Fruit fly (Drosophila melanogaster): Measurements from ENCODE around the gene Nedd4.
A peak's percentile ranks its signal among the peaks of the same experiment; 100 is the strongest.

Gene Nedd4

DNA sequence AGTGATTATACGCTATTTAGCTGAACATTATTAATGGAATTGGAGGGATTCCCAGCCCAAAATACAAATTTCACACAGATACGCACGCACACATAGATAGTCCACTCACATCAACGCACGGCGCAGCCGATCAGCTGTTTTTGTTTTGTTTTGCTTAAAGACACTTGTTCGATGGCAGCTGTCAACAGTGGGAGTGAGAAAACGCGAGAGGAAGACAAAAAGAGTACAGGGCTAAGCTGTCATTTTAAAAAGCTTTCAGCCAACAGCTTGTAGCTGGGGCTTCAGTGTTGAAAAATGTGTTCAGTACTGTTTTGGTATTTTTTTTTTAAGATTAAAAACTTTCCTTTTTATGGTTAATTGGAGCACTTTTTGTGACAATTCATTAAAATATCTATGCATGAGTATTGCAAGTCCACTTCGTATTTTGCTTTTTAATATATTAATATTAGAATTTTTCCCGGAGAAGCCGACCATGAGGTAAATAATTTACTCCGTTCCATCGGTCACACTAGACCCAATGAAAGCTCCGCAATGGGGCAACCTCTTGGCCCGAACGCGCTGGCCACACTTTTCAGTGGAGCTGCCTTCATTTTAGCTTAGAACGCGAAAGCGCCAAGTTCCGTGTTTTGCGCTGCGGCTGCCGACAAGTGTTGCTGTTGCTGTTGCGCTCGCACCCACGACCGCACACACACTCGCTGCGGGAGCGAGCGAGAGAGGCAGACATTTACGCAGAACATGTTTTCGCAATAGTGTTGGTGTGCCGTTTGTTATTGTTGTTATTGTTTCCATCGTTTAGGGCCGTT lies 3.2 kb downstream of the Nedd4 start (continued):
- TF ChIP-seq CG14965 (GFP tag; optimal IDR thresholded peaks at IDR 0.05; ENCODE audit: borderline replicate concordance) (no peak), zen2 (GFP tag; IDR thresholded peaks at IDR 0.05; ENCODE audit: partially characterized antibody) (no peak; the same call in 2 of the 3 replicates), ranshi (GFP tag; IDR thresholded peaks at IDR 0.05) (0 out of 2 replicates have a peak, but pooled peaks have one; percentile 22), ftz-f1 (GFP tag; optimal IDR thresholded peaks at IDR 0.05) (peak; percentile 86), Sox100B (GFP tag; optimal IDR thresholded peaks at IDR 0.05) (peak; percentile 42), Aef1 (GFP tag; IDR thresholded peaks at IDR 0.05) (peak; percentile 70), ato (GFP tag; IDR thresholded peaks at IDR 0.05; ENCODE audit: partially characterized antibody) (0 out of 2 replicates have a peak, but pooled peaks have one; percentile 13), inv (GFP tag; IDR thresholded peaks at IDR 0.05; ENCODE audit: partially characterized antibody) (peak; percentile 40; the same call in 1 of the 2 replicates), prd (optimal IDR thresholded peaks at IDR 0.05) (no peak), prd (GFP tag; IDR thresholded peaks at IDR 0.05) (peak; percentile 45; the same call in 1 of the 3 replicates), ro (GFP tag; IDR thresholded peaks at IDR 0.05) (no peak), dati (GFP tag; IDR thresholded peaks at IDR 0.05) (no peak), nom (GFP tag; optimal IDR thresholded peaks at IDR 0.05) (peak; percentile 51), C15 (GFP tag; IDR thresholded peaks at IDR 0.05) (no peak), zen (tag; optimal IDR thresholded peaks at IDR 0.05) (no peak), CG3995 (GFP tag; optimal IDR thresholded peaks at IDR 0.05) (no peak), CG18599 (GFP tag; optimal IDR thresholded peaks at IDR 0.05) (peak; percentile 62), CG17612 (GFP tag; IDR thresholded peaks at IDR 0.05) (no peak), vvl (GFP tag; IDR thresholded peaks at IDR 0.05) (peak; percentile 74), CG1024 (GFP tag; IDR thresholded peaks at IDR 0.05) (no peak), CG7271 (tag; optimal IDR thresholded peaks at IDR 0.05) (no peak), oc (tag; optimal IDR thresholded peaks at IDR 0.05) (peak; percentile 38), BEAF-32 (GFP tag; optimal IDR thresholded peaks at IDR 0.05) (peak; percentile 31), onecut (GFP tag; IDR thresholded peaks at IDR 0.05) (no peak), D19A (tag; optimal IDR thresholded peaks at IDR 0.05) (no peak), MBD-R2 (GFP tag; IDR thresholded peaks at IDR 0.05) (peak; percentile 20; the same call in 1 of the 2 replicates), dm (GFP tag; optimal IDR thresholded peaks at IDR 0.05) (peak; percentile 2), Awh (GFP tag; IDR thresholded peaks at IDR 0.05) (0 out of 2 replicates have a peak, but pooled peaks have one; percentile 35), CG5180 (GFP tag; optimal IDR thresholded peaks at IDR 0.05) (peak; percentile 12), amos (GFP tag; IDR thresholded peaks at IDR 0.05; ENCODE audit: partially characterized antibody) (peak; percentile 49; the same call in 1 of the 2 replicates), CG11696 (GFP tag; IDR thresholded peaks at IDR 0.05) (0 out of 2 replicates have a peak, but pooled peaks have one; percentile 24), CG7839 (tag; optimal IDR thresholded peaks at IDR 0.05) (peak; percentile 36), Sin3A (optimal IDR thresholded peaks at IDR 0.05) (peak; percentile 58), D (optimal IDR thresholded peaks at IDR 0.05) (no peak), D (GFP tag; optimal IDR thresholded peaks at IDR 0.05) (no peak), chn (GFP tag; optimal IDR thresholded peaks at IDR 0.05) (no peak), salm (tag; optimal IDR thresholded peaks at IDR 0.05) (peak; percentile 13), Tbp (GFP tag; optimal IDR thresholded peaks at IDR 0.05) (no peak), NFAT (GFP tag; IDR thresholded peaks at IDR 0.05) (peak; percentile 61; the same call in 1 of the 2 replicates), gfzf (GFP tag; optimal IDR thresholded peaks at IDR 0.05) (peak; percentile 77), Max (GFP tag; optimal IDR thresholded peaks at IDR 0.05) (peak; percentile 49), pb (GFP tag; optimal IDR thresholded peaks at IDR 0.05) (no peak), Hey (tag; optimal IDR thresholded peaks at IDR 0.05) (peak; percentile 46), CG4282 (GFP tag; optimal IDR thresholded peaks at IDR 0.05) (no peak), Blimp-1 (GFP tag; optimal IDR thresholded peaks at IDR 0.05) (peak; percentile 52), CG43689 (GFP tag; IDR thresholded peaks at IDR 0.05) (no peak), ham (GFP tag; IDR thresholded peaks at IDR 0.05) (no peak), CG6175 (GFP tag; IDR thresholded peaks at IDR 0.05) (peak; percentile 26; the same call in 1 of the 3 replicates), sima (GFP tag; optimal IDR thresholded peaks at IDR 0.05) (no peak)
